Worm (Caenorhabditis elegans) whole organism, young adult: Measurements from ENCODE around the gene F08G2.7.

ENCODE experiments used
- B0261.1 ChIP-seq: sonication (generic microtip); optimal IDR thresholded peaks from 2 replicates; lab custom pipeline; 2016; ENCODE audit warnings: mild to moderate bottlenecking, missing genetic modification characterization, moderate library complexity, missing compliant biosample characterization
- F49E8.2 ChIP-seq: sonication (generic microtip); optimal IDR thresholded peaks from 3 replicates; lab custom pipeline; 2017; ENCODE audit warnings: missing genetic modification characterization, mild to moderate bottlenecking, missing compliant biosample characterization, antibody characterized with exemption, moderate library complexity; ENCODE audit not compliant: insufficient read depth
- ama-1 ChIP-seq, 3 experiments: fragments of 150-350 bp in 1 of 3; sonication (generic microtip) in 2 of 3; optimal IDR thresholded peaks; 2 replicates each; lab custom pipeline; 2014 to 2018; ENCODE audit warnings: missing biosample characterization in 2 of 3, missing genetic modification characterization in 2 of 3, missing genetic modification reagents in 2 of 3
- ets-4 ChIP-seq: fragments of 200-800 bp; sonication (Bioruptor generic); optimal IDR thresholded peaks from 2 replicates; lab custom pipeline; 2018; ENCODE audit warnings: mild to moderate bottlenecking, missing genetic modification characterization, missing compliant biosample characterization
- nfyb-1 ChIP-seq: fragments of 200-800 bp; sonication (Bioruptor generic); IDR thresholded peaks from 2 replicates; pipeline ENCODE4 v1.3.6; 2022; ENCODE audit warnings: missing genetic modification reagents, missing genetic modification characterization, missing compliant biosample characterization
- nhr-120 ChIP-seq: fragments of 200-800 bp; sonication (Bioruptor generic); IDR thresholded peaks from 2 replicates; pipeline ENCODE4 v1.3.6; 2022; ENCODE audit warnings: missing genetic modification characterization, missing compliant biosample characterization
- nhr-80 ChIP-seq: sonication (generic microtip); optimal IDR thresholded peaks from 2 replicates; lab custom pipeline; 2016; ENCODE audit warnings: missing genetic modification characterization, missing compliant biosample characterization
- nhr-90 ChIP-seq: sonication (generic microtip); optimal IDR thresholded peaks from 2 replicates; lab custom pipeline; 2016; ENCODE audit warnings: missing genotype, mild to moderate bottlenecking, missing genetic modification characterization, missing compliant biosample characterization
- snpc-1.1 ChIP-seq: sonication (generic microtip); optimal IDR thresholded peaks from 2 replicates; lab custom pipeline; 2017; ENCODE audit warnings: missing genetic modification characterization, mild to moderate bottlenecking, missing compliant biosample characterization, antibody characterized with exemption, moderate library complexity, missing genotype, missing genetic modification reagents; ENCODE audit not compliant: insufficient read depth
- somi-1 ChIP-seq: fragments of 200-800 bp; sonication (Bioruptor generic); optimal IDR thresholded peaks from 2 replicates; lab custom pipeline; 2018; ENCODE audit warnings: mild to moderate bottlenecking, missing genetic modification characterization, missing compliant biosample characterization

ce11 chrII:13834380-13835194, 6.4 kb downstream of the F08G2.7 start:
- TF ChIP-seq nhr-120 (no peak), nhr-80 (peak; percentile 44), F49E8.2 (tag; lab: Kevin White, UChicago) (no peak), nfyb-1 (peak; percentile 92), B0261.1 (tag; lab: Kevin White, UChicago) (peak; percentile 78), snpc-1.1 (tag; lab: Kevin White, UChicago) (peak; percentile 87), nhr-90 (peak; percentile 47), ets-4 (GFP tag; lab: Kevin White, UChicago) (no peak), somi-1 (GFP tag; lab: Kevin White, UChicago) (peak; percentile 81), ama-1 (optimal IDR thresholded peaks at IDR 0.05; lab: Kevin White, UChicago) (peak; percentile 8), ama-1 (GFP tag; optimal IDR thresholded peaks at IDR 0.05; lab: Kevin White, UChicago) (peak in 1 of 2 experiments; percentile 85)
